Worm (Caenorhabditis elegans) whole organism, L4 larva: Measurements from ENCODE around the gene pqm-1.

ENCODE experiments used
- F26F4.8 ChIP-seq: fragments of 200-800 bp; sonication (Bioruptor generic); conservative IDR thresholded peaks from 2 replicates; pipeline ENCODE4 v1.3.6; 2022; ENCODE audit warnings: missing genetic modification characterization, missing compliant biosample characterization
- F37D6.2 ChIP-seq: sonication (generic microtip); optimal IDR thresholded peaks from 2 replicates; lab custom pipeline; 2016; ENCODE audit warnings: mild to moderate bottlenecking, missing genetic modification characterization, missing compliant biosample characterization
- F44E2.7 ChIP-seq: fragments of 200-800 bp; sonication (Bioruptor generic); IDR thresholded peaks from 2 replicates; pipeline ENCODE4 v2.1.2; 2022; ENCODE audit warnings: missing genetic modification characterization, missing compliant biosample characterization
- R02D3.7 ChIP-seq: fragments of 150-350 bp; sonication (generic microtip); optimal IDR thresholded peaks from 3 replicates; lab custom pipeline; 2014; ENCODE audit warnings: missing biosample characterization, missing genetic modification characterization
- T20F7.1 ChIP-seq: fragments of 200-800 bp; sonication (Bioruptor generic); optimal IDR thresholded peaks from 2 replicates; lab custom pipeline; 2018; ENCODE audit warnings: mild to moderate bottlenecking, missing genetic modification characterization, missing compliant biosample characterization
- Y105C5A.15 ChIP-seq: fragments of 200-800 bp; sonication (Bioruptor generic); IDR thresholded peaks from 2 replicates; pipeline ENCODE4 v1.3.6; 2022; ENCODE audit warnings: missing genetic modification characterization, missing compliant biosample characterization
- Y48G9A.11 ChIP-seq: fragments of 200-800 bp; sonication (Bioruptor generic); IDR thresholded peaks from 2 replicates; pipeline ENCODE4 v1.3.6; 2022; ENCODE audit warnings: missing genetic modification reagents, missing genetic modification characterization, missing compliant biosample characterization
- ZK337.2 ChIP-seq: fragments of 200-800 bp; sonication (Bioruptor generic); IDR thresholded peaks from 2 replicates; pipeline ENCODE4 v1.3.6; 2022; ENCODE audit warnings: missing genetic modification reagents, missing genetic modification characterization, missing compliant biosample characterization
- aha-1 ChIP-seq: fragments of 150-350 bp; peaks from one replicate; lab custom pipeline; 2014; ENCODE audit warnings: missing biosample characterization, missing genetic modification characterization
- ceh-20 ChIP-seq: fragments of 200-800 bp; sonication (Bioruptor generic); IDR thresholded peaks from 2 replicates; pipeline ENCODE4 v1.3.6; 2022; ENCODE audit warnings: missing genetic modification reagents, missing genetic modification characterization, missing compliant biosample characterization
- ceh-28 ChIP-seq: fragments of 150-350 bp; optimal IDR thresholded peaks from 2 replicates; lab custom pipeline; 2014; ENCODE audit warnings: missing biosample characterization, missing genetic modification reagents, missing genetic modification characterization
- ceh-62 ChIP-seq: sonication (generic microtip); optimal IDR thresholded peaks from 2 replicates; lab custom pipeline; 2017; ENCODE audit warnings: missing biosample characterization, missing genetic modification characterization
- ceh-82 ChIP-seq: sonication (generic microtip); optimal IDR thresholded peaks from 2 replicates; lab custom pipeline; 2017; ENCODE audit warnings: missing biosample characterization, missing genetic modification characterization
- cey-2 ChIP-seq: sonication (generic microtip); optimal IDR thresholded peaks from 3 replicates; lab custom pipeline; 2017; ENCODE audit warnings: missing genetic modification characterization, mild to moderate bottlenecking, missing compliant biosample characterization, antibody characterized with exemption, borderline replicate concordance; ENCODE audit not compliant: insufficient read depth
- daf-12 ChIP-seq: fragments of 150-350 bp; optimal IDR thresholded peaks from 2 replicates; lab custom pipeline; 2014; ENCODE audit warnings: missing biosample characterization, missing genetic modification reagents, missing genetic modification characterization
- dmd-9 ChIP-seq: fragments of 200-800 bp; sonication (Bioruptor generic); IDR thresholded peaks from 2 replicates; pipeline ENCODE4 v1.3.6; 2022; ENCODE audit warnings: missing genetic modification reagents, missing genetic modification characterization, missing compliant biosample characterization
- dpl-1 ChIP-seq: fragments of 150-350 bp; optimal IDR thresholded peaks from 2 replicates; lab custom pipeline; 2014; ENCODE audit warnings: missing biosample characterization, missing genetic modification reagents, missing genetic modification characterization
- egl-27 ChIP-seq: sonication (generic microtip); optimal IDR thresholded peaks from 3 replicates; lab custom pipeline; 2017; ENCODE audit warnings: missing biosample characterization, missing genetic modification reagents, missing genetic modification characterization
- hlh-11 ChIP-seq: fragments of 200-800 bp; sonication (Bioruptor generic); optimal IDR thresholded peaks from 2 replicates; lab custom pipeline; 2018; ENCODE audit warnings: mild to moderate bottlenecking, missing genetic modification characterization, missing compliant biosample characterization
- hlh-30 ChIP-seq: sonication (generic microtip); optimal IDR thresholded peaks from 2 replicates; lab custom pipeline; 2017; ENCODE audit warnings: antibody characterized with exemption, mild to moderate bottlenecking, missing genetic modification characterization, missing compliant biosample characterization; ENCODE audit not compliant: insufficient read depth
- jun-1 ChIP-seq: fragments of 150-350 bp; optimal IDR thresholded peaks from 2 replicates; lab custom pipeline; 2014; ENCODE audit warnings: missing biosample characterization, missing genetic modification reagents, missing genetic modification characterization
- lin-1 ChIP-seq: fragments of 200-800 bp; sonication (Bioruptor generic); IDR thresholded peaks from 2 replicates; pipeline ENCODE4 v1.3.6; 2022; ENCODE audit warnings: missing genetic modification reagents, missing genetic modification characterization, missing compliant biosample characterization
- lin-29 ChIP-seq: fragments of 200-800 bp; sonication (Bioruptor generic); IDR thresholded peaks from 2 replicates; pipeline ENCODE4 v1.3.6; 2022; ENCODE audit warnings: missing genetic modification reagents, missing genetic modification characterization, missing compliant biosample characterization
- lin-38 ChIP-seq: fragments of 200-800 bp; sonication (Bioruptor generic); IDR thresholded peaks from 2 replicates; pipeline ENCODE4 v1.3.6; 2022; ENCODE audit warnings: missing genetic modification reagents, missing genetic modification characterization, missing compliant biosample characterization
- lir-3 ChIP-seq: sonication (generic microtip); optimal IDR thresholded peaks from 2 replicates; lab custom pipeline; 2016; ENCODE audit warnings: mild to moderate bottlenecking, missing genetic modification characterization, missing compliant biosample characterization
- madf-5 ChIP-seq, 2 experiments: fragments of 200-800 bp; sonication (Bioruptor generic); IDR thresholded peaks; 2 replicates each; pipeline ENCODE4 v1.3.6; 2022; ENCODE audit warnings: missing compliant biosample characterization in 2 of 2, missing genetic modification characterization in 2 of 2
- mdt-29 ChIP-seq: fragments of 200-800 bp; sonication (Bioruptor generic); IDR thresholded peaks from 2 replicates; pipeline ENCODE4 v1.3.6; 2022; ENCODE audit warnings: missing genetic modification reagents, missing genetic modification characterization, missing compliant biosample characterization
- mep-1 ChIP-seq: fragments of 150-350 bp; sonication (generic microtip); optimal IDR thresholded peaks from 3 replicates; lab custom pipeline; 2014; ENCODE audit warnings: missing biosample characterization, missing genetic modification characterization
- mes-2 ChIP-seq: sonication (generic microtip); optimal IDR thresholded peaks from 2 replicates; lab custom pipeline; 2016; ENCODE audit warnings: missing genotype, mild to moderate bottlenecking, missing genetic modification characterization, missing compliant biosample characterization; ENCODE audit not compliant: poor library complexity, severe bottlenecking
- mxl-2 ChIP-seq: fragments of 200-800 bp; sonication (Bioruptor generic); conservative IDR thresholded peaks from 2 replicates; pipeline ENCODE4 v1.3.6; 2022; ENCODE audit warnings: missing genetic modification reagents, missing genetic modification characterization, missing compliant biosample characterization
- mxl-3 ChIP-seq: fragments of 200-800 bp; sonication (Bioruptor generic); optimal IDR thresholded peaks from 2 replicates; lab custom pipeline; 2018; ENCODE audit warnings: mild to moderate bottlenecking, missing genetic modification characterization, missing compliant biosample characterization
- nhr-10 ChIP-seq: fragments of 150-350 bp; optimal IDR thresholded peaks from 2 replicates; lab custom pipeline; 2014; ENCODE audit warnings: missing biosample characterization, missing genetic modification characterization
- nhr-102 ChIP-seq: sonication (generic microtip); optimal IDR thresholded peaks from 2 replicates; lab custom pipeline; 2016; ENCODE audit warnings: mild to moderate bottlenecking, missing genetic modification characterization, moderate library complexity, missing compliant biosample characterization
- nhr-111 ChIP-seq: fragments of 200-800 bp; sonication (Bioruptor generic); optimal IDR thresholded peaks from 2 replicates; lab custom pipeline; 2018; ENCODE audit warnings: mild to moderate bottlenecking, missing genetic modification characterization, missing compliant biosample characterization
- nhr-28 ChIP-seq: fragments of 150-350 bp; optimal IDR thresholded peaks from 2 replicates; lab custom pipeline; 2014; ENCODE audit warnings: missing biosample characterization, missing genetic modification characterization
- nhr-42 ChIP-seq: fragments of 200-800 bp; sonication (Bioruptor generic); IDR thresholded peaks from 2 replicates; pipeline ENCODE4 v1.3.6; 2022; ENCODE audit warnings: missing genetic modification characterization, missing compliant biosample characterization
- nhr-6 ChIP-seq: fragments of 150-350 bp; optimal IDR thresholded peaks from 2 replicates; lab custom pipeline; 2014; ENCODE audit warnings: missing biosample characterization, missing genetic modification characterization
- nhr-76 ChIP-seq: fragments of 150-350 bp; optimal IDR thresholded peaks from 2 replicates; lab custom pipeline; 2014; ENCODE audit warnings: missing biosample characterization, missing genetic modification characterization
- pha-4 ChIP-seq, 2 experiments: fragments of 150-350 bp in 1 of 2; fragments of 200-800 bp in 1 of 2; sonication (Bioruptor generic) in 1 of 2; IDR thresholded peaks in 1 of 2; optimal IDR thresholded peaks in 1 of 2; 2 replicates each; pipeline versions ENCODE4 v1.3.6 to Lab custom; 2014 to 2022; ENCODE audit warnings: missing genetic modification characterization in 2 of 2, missing genetic modification reagents in 2 of 2, missing biosample characterization in 1 of 2, missing compliant biosample characterization in 1 of 2
- pqm-1 ChIP-seq: sonication (generic microtip); optimal IDR thresholded peaks from 2 replicates; lab custom pipeline; 2017; ENCODE audit warnings: missing biosample characterization, missing genetic modification characterization
- sdz-12 ChIP-seq: fragments of 200-800 bp; sonication (Bioruptor generic); optimal IDR thresholded peaks from 2 replicates; lab custom pipeline; 2018; ENCODE audit warnings: mild to moderate bottlenecking, missing genetic modification characterization, missing compliant biosample characterization
- set-16 ChIP-seq: fragments of 200-800 bp; sonication (Bioruptor generic); IDR thresholded peaks from 2 replicates; pipeline ENCODE4 v1.3.6; 2022; ENCODE audit warnings: missing genetic modification reagents, missing genetic modification characterization, missing compliant biosample characterization
- snpc-1.2 ChIP-seq: fragments of 200-800 bp; sonication (Bioruptor generic); IDR thresholded peaks from 2 replicates; pipeline ENCODE4 v1.3.6; 2022; ENCODE audit warnings: missing genetic modification reagents, missing genetic modification characterization, missing compliant biosample characterization
- spr-1 ChIP-seq: sonication (generic microtip); optimal IDR thresholded peaks from 2 replicates; lab custom pipeline; 2016; ENCODE audit warnings: mild to moderate bottlenecking, missing genetic modification characterization, missing compliant biosample characterization
- spr-3 ChIP-seq: fragments of 200-800 bp; sonication (Bioruptor generic); optimal IDR thresholded peaks from 2 replicates; lab custom pipeline; 2018; ENCODE audit warnings: mild to moderate bottlenecking, missing genetic modification characterization, missing compliant biosample characterization
- tra-1 ChIP-seq: fragments of 200-800 bp; sonication (Bioruptor generic); IDR thresholded peaks from 2 replicates; pipeline ENCODE4 v1.3.6; 2022; ENCODE audit warnings: missing genetic modification reagents, missing genetic modification characterization, missing compliant biosample characterization
- vab-7 ChIP-seq: fragments of 200-800 bp; sonication (Bioruptor generic); IDR thresholded peaks from 2 replicates; pipeline ENCODE4 v1.3.6; 2022; ENCODE audit warnings: missing genetic modification reagents, missing genetic modification characterization, missing compliant biosample characterization
- zfp-2 ChIP-seq: sonication (generic microtip); optimal IDR thresholded peaks from 2 replicates; lab custom pipeline; 2016; ENCODE audit warnings: mild to moderate bottlenecking, missing genetic modification characterization, missing compliant biosample characterization
- zfp-3 ChIP-seq: fragments of 200-800 bp; sonication (Bioruptor generic); conservative IDR thresholded peaks from 2 replicates; pipeline ENCODE4 v1.3.6; 2022; ENCODE audit warnings: missing genetic modification reagents, missing genetic modification characterization, missing compliant biosample characterization
- zip-11 ChIP-seq: fragments of 200-800 bp; sonication (Bioruptor generic); IDR thresholded peaks from 2 replicates; pipeline ENCODE4 v1.3.6; 2022; ENCODE audit warnings: missing genetic modification characterization, missing compliant biosample characterization
- ztf-11 ChIP-seq: fragments of 150-350 bp; optimal IDR thresholded peaks from 2 replicates; lab custom pipeline; 2014; ENCODE audit warnings: missing biosample characterization, missing genetic modification characterization

The pqm-1 gene

DNA sequence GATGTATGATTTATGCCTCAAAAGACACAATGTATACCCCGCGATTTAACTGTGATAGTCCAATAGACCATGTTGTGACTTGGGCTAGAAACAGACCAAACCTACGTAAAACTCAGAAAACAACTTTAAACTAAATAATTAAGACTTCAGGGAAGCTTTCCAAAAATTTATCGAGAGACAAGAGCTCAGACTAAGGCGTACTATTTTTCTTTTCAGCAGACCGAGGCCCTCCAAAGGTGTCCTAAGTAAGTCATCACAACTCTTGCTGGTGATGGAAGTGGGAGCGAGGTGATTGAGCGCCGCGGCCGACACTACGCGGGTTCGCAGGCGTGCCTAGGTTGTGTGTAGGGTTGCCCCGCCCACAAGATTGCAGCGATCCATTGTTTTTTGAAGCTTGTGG, 14.6 kb upstream of the pqm-1 start (continued):
- TF ChIP-seq spr-1 (tag; lab: Kevin White, UChicago) (peak; percentile 79), lin-38 (GFP tag; lab: Robert Waterston, UW) (peak; percentile 90), zip-11 (GFP tag; lab: Robert Waterston, UW) (no peak), Y105C5A.15 (0 out of 2 replicates have a peak, but pooled peaks have one; percentile 78), nhr-6 (tag; lab: Kevin White, UChicago) (peak; percentile 28), aha-1 (tag; lab: Kevin White, UChicago) (peak; percentile 97), jun-1 (tag; lab: Kevin White, UChicago) (no peak), ceh-28 (tag; lab: Kevin White, UChicago) (no peak), vab-7 (GFP tag; lab: Robert Waterston, UW) (peak; percentile 58), ceh-20 (GFP tag; lab: Robert Waterston, UW) (no peak), snpc-1.2 (peak; percentile 79), mxl-3 (peak; percentile 41), nhr-28 (tag; lab: Kevin White, UChicago) (no peak), egl-27 (no peak), set-16 (GFP tag; lab: Robert Waterston, UW) (peak; percentile 65), nhr-102 (tag; lab: Kevin White, UChicago) (peak; percentile 81), nhr-42 (GFP tag; lab: Robert Waterston, UW) (peak; percentile 79), nhr-111 (GFP tag; lab: Kevin White, UChicago) (peak; percentile 59), F44E2.7 (GFP tag; lab: Robert Waterston, UW) (no peak), Y48G9A.11 (peak; percentile 64), sdz-12 (GFP tag; lab: Kevin White, UChicago) (peak; percentile 62), R02D3.7 (tag; lab: Kevin White, UChicago) (no peak), F37D6.2 (tag; lab: Kevin White, UChicago) (no peak), zfp-3 (GFP tag; lab: Robert Waterston, UW) (no peak; the same call in 1 of the 2 replicates), daf-12 (tag; lab: Kevin White, UChicago) (no peak), lin-1 (GFP tag; lab: Robert Waterston, UW) (peak; percentile 46; the same call in 1 of the 2 replicates), lir-3 (tag; lab: Kevin White, UChicago) (no peak), pha-4 (GFP tag; IDR thresholded peaks at IDR 0.05; lab: Robert Waterston, UW) (peak; percentile 55; the same call in 1 of the 2 replicates), pha-4 (tag; optimal IDR thresholded peaks at IDR 0.05; lab: Kevin White, UChicago) (no peak), ceh-82 (tag; lab: Kevin White, UChicago) (no peak), mxl-2 (GFP tag; lab: Robert Waterston, UW) (no peak), hlh-30 (peak; percentile 84), F26F4.8 (GFP tag; lab: Robert Waterston, UW) (no peak), madf-5 (GFP tag; IDR thresholded peaks at IDR 0.05; lab: Robert Waterston, UW) (no peak), spr-3 (GFP tag; lab: Kevin White, UChicago) (peak; percentile 55), nhr-10 (tag; lab: Kevin White, UChicago) (no peak), dpl-1 (GFP tag; lab: Kevin White, UChicago) (peak; percentile 39), dmd-9 (GFP tag; lab: Robert Waterston, UW) (no peak), lin-29 (GFP tag; lab: Robert Waterston, UW) (no peak), zfp-2 (tag; lab: Kevin White, UChicago) (no peak), hlh-11 (peak; percentile 64), cey-2 (tag; lab: Kevin White, UChicago) (no peak), T20F7.1 (no peak), ztf-11 (no peak), mdt-29 (peak; percentile 44; the same call in 1 of the 2 replicates), ceh-62 (no peak), tra-1 (GFP tag; lab: Robert Waterston, UW) (no peak), ZK337.2 (GFP tag; lab: Robert Waterston, UW) (no peak), nhr-76 (tag; lab: Kevin White, UChicago) (no peak), pqm-1 (tag; lab: Kevin White, UChicago) (no peak), mep-1 (tag; lab: Kevin White, UChicago) (peak; percentile 81), mes-2 (tag; lab: Kevin White, UChicago) (peak; percentile 87)
